Worm (Caenorhabditis elegans): ENCODE data around the gene T16G1.18.

T16G1.18 gene

DNA sequence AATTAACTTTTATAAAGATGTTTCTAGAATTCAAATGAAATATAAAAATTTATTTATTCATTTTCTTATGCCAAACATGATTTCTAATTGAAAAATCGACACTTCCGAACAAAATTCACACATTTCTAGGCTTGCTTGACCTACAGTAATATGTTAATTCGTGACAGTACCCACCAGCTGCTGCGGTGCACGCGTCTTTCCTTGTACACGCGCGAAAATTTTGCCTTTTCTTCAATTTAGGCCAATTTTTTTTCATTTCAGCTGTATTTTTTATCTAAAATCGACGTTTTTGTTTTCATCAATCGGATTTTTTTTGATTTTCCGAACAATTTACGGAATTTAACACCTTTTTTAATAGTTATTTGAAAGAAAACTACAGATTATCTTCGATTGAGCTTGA, 49.0 kb downstream of the T16G1.18 start:
- no peak for TF ChIP-seq hmbx-1 (tag; optimal IDR thresholded peaks at IDR 0.05)
- no peak for TF ChIP-seq F13C5.2 (tag; optimal IDR thresholded peaks at IDR 0.05)
- TF ChIP-seq aly-1 (tag; optimal IDR thresholded peaks at IDR 0.05): no peak
- TF ChIP-seq tra-4 (tag; optimal IDR thresholded peaks at IDR 0.05): no peak
- no peak for TF ChIP-seq hnd-1 (tag; optimal IDR thresholded peaks at IDR 0.05)
- TF ChIP-seq ama-1 (optimal IDR thresholded peaks at IDR 0.05): no peak
- TF ChIP-seq sea-1 (GFP tag; conservative IDR thresholded peaks at IDR 0.05): no peak
- no peak for TF ChIP-seq ets-7 (tag; optimal IDR thresholded peaks at IDR 0.05)
